Fruit fly (Drosophila melanogaster) whole organism: ENCODE results near the gene CG5199.

Source experiments
- CG8478 ChIP-seq: fragments of >200 bp; optimal IDR thresholded peaks from 2 replicates; lab custom pipeline; 2018; ENCODE audit warnings: inconsistent platforms
- Dll ChIP-seq: fragments of >200 bp; optimal IDR thresholded peaks from 2 replicates; lab custom pipeline; 2017
- EcR ChIP-seq, 2 experiments: fragments of >200 bp; optimal IDR thresholded peaks; 2 replicates each; lab custom pipeline; 2017; ENCODE audit warnings: missing biosample characterization in 2 of 2, missing genetic modification characterization in 2 of 2, missing genetic modification reagents in 2 of 2
- pan ChIP-seq: fragments of >200 bp; optimal IDR thresholded peaks from 2 replicates; lab custom pipeline; 2017
- psq ChIP-seq: fragments of >200 bp; optimal IDR thresholded peaks from 2 replicates; lab custom pipeline; 2017
- usp ChIP-seq: fragments of >200 bp; optimal IDR thresholded peaks from 2 replicates; lab custom pipeline; 2017; ENCODE audit warnings: missing biosample characterization, missing genetic modification characterization, mixed read lengths

CG5199 gene

DNA sequence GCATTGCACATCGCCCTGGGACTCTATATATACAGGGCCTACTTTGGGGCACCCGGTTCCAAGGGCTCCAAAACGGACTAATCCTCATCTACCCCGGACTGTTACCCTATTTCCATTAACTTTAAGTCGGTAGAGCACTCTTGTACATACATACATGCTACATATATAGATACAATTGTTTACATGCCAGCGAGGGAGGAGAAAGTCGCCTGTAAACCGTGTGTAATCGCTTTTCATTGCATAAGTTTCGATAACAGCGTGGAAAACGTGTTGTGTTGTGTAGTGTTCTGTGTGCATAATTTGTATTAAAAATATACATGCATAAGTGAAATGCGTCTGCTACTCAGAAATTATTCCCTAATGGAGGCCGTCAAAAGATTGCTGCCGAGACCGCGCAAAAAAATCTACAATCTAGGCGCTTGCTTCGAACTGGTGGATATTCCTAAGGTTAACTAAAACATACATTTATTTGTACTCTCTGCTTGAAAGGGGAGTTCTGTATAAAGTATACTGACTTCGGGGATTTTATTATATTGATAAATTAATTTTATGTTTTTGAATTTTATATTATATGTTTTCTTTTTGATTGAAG, 21.6 kb upstream of the CG5199 start, which contains the start of gene isoQC:
TSS of gene isoQC (plus strand) at position 270 of the 592 bp plus-strand sequence.
- TF ChIP-seq EcR (GFP tag; optimal IDR thresholded peaks at IDR 0.05; lab: Kevin White, UChicago): no peak
- no peak for TF ChIP-seq usp (GFP tag; lab: Kevin White, UChicago)
- TF ChIP-seq psq (lab: Kevin White, UChicago): no peak

DNA sequence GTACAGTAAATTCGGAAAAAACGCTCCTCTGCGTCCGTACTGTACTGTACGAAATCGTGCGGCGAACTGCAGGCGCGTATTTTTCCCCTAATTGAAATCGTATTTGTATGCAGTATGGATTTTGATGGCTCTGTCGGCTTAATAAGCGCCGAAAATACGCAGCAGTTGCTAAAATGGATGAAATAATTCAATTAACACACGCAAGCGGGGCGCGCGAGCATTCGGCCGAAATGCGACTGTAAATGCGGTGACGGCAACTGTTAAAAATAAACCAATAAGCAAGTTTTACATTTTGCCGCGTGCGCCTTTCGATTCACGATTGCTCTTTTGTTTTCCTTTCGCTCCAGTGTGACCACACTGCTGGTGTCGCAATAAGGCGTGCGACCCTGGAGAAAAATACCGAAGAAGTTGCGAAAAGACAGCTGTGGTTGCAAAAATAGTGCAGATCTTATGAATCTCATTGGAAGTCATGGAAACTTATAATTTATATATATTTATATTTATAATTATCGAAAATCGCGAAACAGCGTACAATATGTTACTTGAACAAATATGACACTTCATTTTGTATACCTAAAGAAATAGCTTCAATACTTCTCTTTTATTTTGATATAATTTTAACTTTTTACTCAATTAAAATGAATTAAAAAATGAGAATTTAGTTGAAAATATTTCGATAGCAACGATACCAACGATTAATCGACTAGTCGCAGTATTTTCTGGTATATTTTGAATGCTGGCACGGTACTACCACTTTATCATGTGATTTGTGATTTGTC, 20.5 kb upstream of the CG5199 start, which contains the start of the genes CG32428 and CG5969:
TSS of gene CG32428 (minus strand) at position 703 of the 779 bp plus-strand sequence.
TSS of gene CG5969 (plus strand) at position 763 of the 779 bp plus-strand sequence.
- TF ChIP-seq pan (no peak), CG8478 (lab: Kevin White, UChicago) (no peak), usp (GFP tag; lab: Kevin White, UChicago) (no peak), Dll (lab: Kevin White, UChicago) (no peak), psq (lab: Kevin White, UChicago) (no peak), EcR (GFP tag; optimal IDR thresholded peaks at IDR 0.05; lab: Kevin White, UChicago) (no peak)

DNA sequence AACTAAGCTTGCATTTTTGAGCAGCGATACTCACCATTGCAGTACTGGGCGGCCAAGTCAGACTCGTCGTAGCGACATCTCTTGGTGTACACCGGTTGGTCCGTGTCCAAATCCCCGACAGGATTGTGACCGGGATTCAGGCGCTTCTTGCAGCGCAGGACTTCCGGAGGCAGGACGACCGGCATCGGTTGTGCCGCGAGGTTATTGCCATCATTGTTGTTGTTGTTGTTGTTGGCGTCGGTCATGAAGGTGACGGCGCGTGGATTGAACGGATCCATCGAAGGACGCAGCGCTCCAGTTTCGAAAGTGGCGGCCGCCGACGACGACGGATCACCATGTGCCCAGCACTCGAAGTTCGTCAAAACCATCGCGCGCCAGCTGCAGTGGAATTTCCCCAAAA, 19.9 kb upstream of the CG5199 start:
- TF ChIP-seq usp (GFP tag; lab: Kevin White, UChicago): no peak
- TF ChIP-seq psq (lab: Kevin White, UChicago): no peak
- TF ChIP-seq EcR (GFP tag; optimal IDR thresholded peaks at IDR 0.05; lab: Kevin White, UChicago): no peak
- no peak for TF ChIP-seq Dll (lab: Kevin White, UChicago)
- no peak for TF ChIP-seq pan
- no peak for TF ChIP-seq CG8478 (lab: Kevin White, UChicago)

DNA sequence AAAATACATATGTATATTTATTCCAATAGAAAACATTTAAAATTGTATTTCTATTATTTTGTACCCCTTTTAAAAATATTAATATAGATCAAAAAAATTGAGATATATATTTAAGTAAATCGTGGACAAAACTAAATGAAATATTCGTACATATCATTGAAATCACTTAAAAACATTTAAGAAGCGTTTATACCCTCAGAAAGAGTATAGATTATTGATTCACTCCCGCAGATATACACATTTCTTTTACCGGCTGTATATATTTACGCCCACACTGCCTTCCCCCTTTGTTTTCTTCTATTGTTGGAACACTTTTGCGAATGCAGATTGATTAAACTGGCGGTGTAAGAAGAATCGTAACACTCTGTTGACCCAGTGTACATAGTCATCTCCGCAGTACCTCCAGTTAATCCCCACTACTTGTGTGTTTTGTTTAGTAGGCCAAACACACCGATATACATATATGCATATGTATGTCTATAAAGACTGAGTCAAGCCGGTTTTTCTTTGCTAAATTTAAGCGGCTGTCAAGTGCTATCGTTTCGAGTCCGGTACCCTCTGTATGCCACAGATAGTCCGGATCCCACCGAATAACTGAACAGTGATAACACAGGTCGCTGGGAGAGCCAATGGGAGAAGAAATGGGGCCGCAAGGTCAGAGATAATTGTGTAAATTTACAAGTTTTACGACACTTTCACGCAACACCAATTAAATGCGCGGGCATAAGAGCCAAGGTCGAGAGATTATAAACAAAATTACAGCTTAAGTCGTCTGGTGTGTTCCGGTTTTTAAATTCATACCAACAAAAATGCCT, 19.0 kb upstream of the CG5199 start:
- TF ChIP-seq pan (no peak), EcR (GFP tag; optimal IDR thresholded peaks at IDR 0.05; lab: Kevin White, UChicago) (no peak), CG8478 (lab: Kevin White, UChicago) (no peak), psq (lab: Kevin White, UChicago) (no peak), Dll (lab: Kevin White, UChicago) (no peak), usp (GFP tag; lab: Kevin White, UChicago) (no peak)

DNA sequence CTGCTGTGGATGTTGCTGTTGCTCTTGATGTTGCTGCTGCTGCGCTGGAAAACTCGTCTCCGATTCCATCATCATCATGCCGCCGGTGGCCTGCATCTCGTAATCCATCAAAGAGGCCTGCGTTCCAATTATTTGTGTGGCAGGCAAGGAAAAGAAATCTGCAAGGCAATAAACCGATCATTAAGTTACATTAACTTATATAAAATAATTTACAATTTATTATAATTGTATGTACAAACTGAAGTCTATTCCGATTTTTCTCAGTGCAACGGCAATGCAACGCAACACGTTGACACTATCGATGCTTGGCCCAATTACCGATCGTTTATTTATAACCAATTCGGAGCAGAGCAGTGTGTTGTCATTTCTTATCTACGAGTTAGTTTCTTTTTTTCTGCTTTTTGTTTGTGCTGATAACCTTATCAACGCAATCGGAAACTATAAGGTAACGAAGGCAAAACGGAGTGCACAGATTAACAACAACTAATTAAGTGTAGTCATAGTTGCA, 18.4 kb upstream of the CG5199 start:
- no peak for TF ChIP-seq EcR (GFP tag; optimal IDR thresholded peaks at IDR 0.05; lab: Kevin White, UChicago)
- TF ChIP-seq psq (lab: Kevin White, UChicago): no peak
- no peak for TF ChIP-seq pan
- no peak for TF ChIP-seq usp (GFP tag; lab: Kevin White, UChicago)
- TF ChIP-seq CG8478 (lab: Kevin White, UChicago): no peak
- TF ChIP-seq Dll (lab: Kevin White, UChicago): no peak

DNA sequence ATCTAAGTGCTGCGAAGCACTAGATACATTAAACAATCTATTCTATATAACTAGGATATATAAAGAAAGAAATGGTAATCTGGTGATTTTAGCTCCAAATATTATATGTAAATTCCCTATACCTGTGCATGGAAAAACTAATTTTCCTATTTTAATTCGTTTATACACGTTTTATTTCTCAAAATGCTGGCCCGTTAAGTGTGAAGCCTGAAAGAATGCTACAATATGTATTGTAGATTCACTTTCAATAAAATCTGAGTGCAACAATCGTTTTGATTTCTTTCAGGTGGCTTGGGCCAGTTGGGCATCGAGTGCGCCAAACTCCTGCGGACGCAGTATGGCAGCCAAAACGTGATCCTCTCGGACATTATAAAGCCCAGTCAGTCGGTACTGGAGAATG, 14.8 kb upstream of the CG5199 start:
- no peak for TF ChIP-seq psq (lab: Kevin White, UChicago)
- TF ChIP-seq pan: no peak
- no peak for TF ChIP-seq CG8478 (lab: Kevin White, UChicago)
- no peak for TF ChIP-seq EcR (GFP tag; optimal IDR thresholded peaks at IDR 0.05; lab: Kevin White, UChicago)
- TF ChIP-seq usp (GFP tag; lab: Kevin White, UChicago): no peak
- TF ChIP-seq Dll (lab: Kevin White, UChicago): no peak

DNA sequence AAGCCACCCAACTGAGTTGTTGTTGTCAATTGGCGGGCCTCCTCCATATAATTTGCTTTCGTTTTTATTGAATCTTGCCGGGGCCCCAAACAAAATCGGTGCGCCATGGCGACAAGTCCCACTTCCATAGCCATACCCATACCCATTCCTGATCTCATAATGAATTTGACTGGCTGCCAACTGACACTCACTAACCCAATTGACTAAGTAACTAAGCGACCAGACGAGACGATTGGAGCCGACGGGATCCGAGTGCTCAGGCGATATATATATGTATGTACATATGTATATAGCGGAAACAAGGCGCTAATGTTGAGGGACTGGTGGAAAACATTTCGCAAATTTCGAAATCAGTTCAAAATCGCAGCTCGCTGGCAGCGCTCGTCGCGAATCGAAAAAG, 13.9 kb upstream of the CG5199 start, which contains the start of gene Tdh:
TSS of gene Tdh (plus strand) at position 346 of the 400 bp plus-strand sequence.
- TF ChIP-seq CG8478 (lab: Kevin White, UChicago): no peak
- TF ChIP-seq EcR (GFP tag; optimal IDR thresholded peaks at IDR 0.05; lab: Kevin White, UChicago): no peak
- TF ChIP-seq psq (lab: Kevin White, UChicago): no peak
- no peak for TF ChIP-seq pan
- TF ChIP-seq usp (GFP tag; lab: Kevin White, UChicago): no peak
- no peak for TF ChIP-seq Dll (lab: Kevin White, UChicago)

DNA sequence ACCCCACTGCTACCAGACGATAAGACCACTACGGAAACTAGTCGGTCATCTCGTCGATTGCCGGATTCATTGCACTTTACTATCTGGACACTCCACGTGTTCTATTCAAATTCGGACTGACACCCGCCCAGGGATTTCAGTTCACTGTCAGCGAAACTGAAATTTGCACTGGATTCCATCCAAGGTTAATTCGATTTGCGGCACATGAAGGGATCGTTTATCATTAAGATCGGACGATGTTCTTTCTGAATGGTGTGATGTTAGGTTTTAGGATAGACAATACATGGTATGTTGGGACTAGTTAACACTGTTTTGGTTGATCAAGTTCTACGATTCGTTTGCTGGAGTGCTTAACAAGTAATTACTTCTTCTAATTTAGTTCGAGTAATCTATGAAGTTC, 13.3 kb upstream of the CG5199 start, which contains the start of gene CG42764:
TSS of gene CG42764 (minus strand) at position 101 of the 400 bp plus-strand sequence.
- TF ChIP-seq usp (GFP tag; lab: Kevin White, UChicago) (no peak), Dll (lab: Kevin White, UChicago) (no peak)

DNA sequence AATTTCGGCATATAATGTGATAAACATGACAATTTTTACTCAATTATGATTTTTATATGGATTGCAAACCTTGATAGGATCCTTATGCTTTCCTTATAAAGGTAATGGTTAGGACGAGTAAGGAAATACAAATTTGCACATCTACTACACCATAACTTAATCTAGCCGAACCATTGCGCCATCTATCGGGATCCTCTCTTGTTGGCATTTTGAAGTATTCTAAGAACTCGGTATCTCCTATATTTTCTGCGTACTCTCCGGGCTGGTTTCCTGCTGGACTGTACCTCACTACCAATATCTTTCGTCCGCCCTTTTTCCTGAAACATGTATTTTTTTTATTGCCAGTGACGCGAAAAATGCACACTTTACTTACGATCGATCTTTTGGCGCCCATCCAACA, 12.0 kb upstream of the CG5199 start, which contains the start of gene atk:
TSS of gene atk (minus strand) at position 186 of the 400 bp plus-strand sequence.
- TF ChIP-seq pan (no peak), psq (lab: Kevin White, UChicago) (no peak)

DNA sequence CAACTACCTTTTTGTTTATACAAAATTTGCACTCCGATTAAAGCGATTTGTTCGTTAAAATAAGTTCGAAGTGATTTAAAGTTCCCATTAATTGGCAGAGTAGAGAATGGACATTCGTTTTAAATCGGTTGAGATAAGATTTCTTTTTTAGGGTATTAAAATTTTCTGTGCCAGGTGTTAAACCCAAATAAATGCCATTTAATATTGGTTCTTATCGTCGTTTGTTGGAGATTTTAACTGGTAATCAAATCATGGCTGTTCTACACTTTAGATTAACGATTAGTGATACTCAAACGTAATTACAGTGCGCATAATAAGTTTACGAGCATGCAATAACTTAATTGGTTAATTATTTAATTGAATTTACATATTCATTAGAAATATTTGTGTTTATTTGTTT, 9.7 kb upstream of the CG5199 start:
- TF ChIP-seq usp (GFP tag; lab: Kevin White, UChicago) (no peak), pan (no peak), psq (lab: Kevin White, UChicago) (no peak), CG8478 (lab: Kevin White, UChicago) (no peak), Dll (lab: Kevin White, UChicago) (no peak), EcR (GFP tag; optimal IDR thresholded peaks at IDR 0.05; lab: Kevin White, UChicago) (no peak)

DNA sequence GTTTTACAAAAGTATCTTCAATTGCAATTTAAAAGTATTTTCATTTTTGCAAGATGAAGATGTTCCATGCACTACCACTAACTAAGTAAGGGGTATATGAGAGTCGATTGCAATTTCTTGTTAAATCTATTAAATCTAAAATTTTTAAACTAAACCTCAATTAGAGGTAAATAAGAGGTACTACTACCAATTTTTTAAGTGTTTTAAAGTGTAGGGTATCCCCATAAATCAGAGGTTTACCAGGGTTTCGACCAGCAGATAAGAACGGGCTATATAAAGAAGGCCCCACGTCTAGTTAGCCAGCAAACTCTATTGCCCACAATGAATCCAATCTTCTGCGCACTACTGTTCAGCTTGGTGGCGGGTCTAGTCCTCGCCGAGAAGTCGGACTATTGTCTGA, 7.7 kb upstream of the CG5199 start, which contains the start of gene mag:
TSS of gene mag (plus strand) at position 301 of the 400 bp plus-strand sequence.
- TF ChIP-seq usp (GFP tag; lab: Kevin White, UChicago) (no peak), Dll (lab: Kevin White, UChicago) (no peak), EcR (GFP tag; optimal IDR thresholded peaks at IDR 0.05; lab: Kevin White, UChicago) (no peak), psq (lab: Kevin White, UChicago) (no peak)
